Worm (Caenorhabditis elegans) whole organism, mixed stage, embryonic: ENCODE data around the gene T11G6.2.

Experiments
- M03D4.4 ChIP-seq: sonication (generic microtip); optimal IDR thresholded peaks from 2 replicates; lab custom pipeline; 2017; ENCODE audit warnings: mild to moderate bottlenecking, missing genetic modification characterization, missing compliant biosample characterization
- bed-3 ChIP-seq: fragments of 200-800 bp; sonication (Bioruptor generic); optimal IDR thresholded peaks from 3 replicates; lab custom pipeline; 2018; ENCODE audit warnings: mild to moderate bottlenecking, missing genetic modification characterization, moderate library complexity, missing compliant biosample characterization
- blmp-1 ChIP-seq: fragments of 150-350 bp; optimal IDR thresholded peaks from 2 replicates; lab custom pipeline; 2014; ENCODE audit warnings: missing biosample characterization, missing genetic modification characterization
- ceh-39 ChIP-seq: fragments of 150-350 bp; optimal IDR thresholded peaks from 2 replicates; lab custom pipeline; 2014; ENCODE audit warnings: missing biosample characterization, missing genetic modification characterization
- ceh-43 ChIP-seq: fragments of 200-800 bp; sonication (Bioruptor generic); optimal IDR thresholded peaks from 2 replicates; lab custom pipeline; 2018; ENCODE audit warnings: mild to moderate bottlenecking, missing genetic modification characterization, moderate library complexity, missing compliant biosample characterization
- ceh-83 ChIP-seq: fragments of 200-800 bp; sonication (Bioruptor generic); optimal IDR thresholded peaks from 2 replicates; lab custom pipeline; 2018; ENCODE audit warnings: mild to moderate bottlenecking, missing genetic modification characterization, missing compliant biosample characterization
- ces-1 ChIP-seq: fragments of 150-350 bp; optimal IDR thresholded peaks from 2 replicates; lab custom pipeline; 2014; ENCODE audit warnings: missing biosample characterization, missing genetic modification reagents, missing genetic modification characterization
- cnd-1 ChIP-seq: fragments of 200-800 bp; sonication (Bioruptor generic); optimal IDR thresholded peaks from 2 replicates; lab custom pipeline; 2018; ENCODE audit warnings: mild to moderate bottlenecking, missing genetic modification characterization, missing compliant biosample characterization
- drap-1 ChIP-seq: fragments of 200-800 bp; sonication (Bioruptor generic); optimal IDR thresholded peaks from 3 replicates; lab custom pipeline; 2018; ENCODE audit warnings: mild to moderate bottlenecking, missing genetic modification characterization, missing compliant biosample characterization
- elt-1 ChIP-seq: sonication (generic microtip); optimal IDR thresholded peaks from 2 replicates; lab custom pipeline; 2017; ENCODE audit warnings: missing genetic modification characterization, mild to moderate bottlenecking, missing compliant biosample characterization, antibody characterized with exemption, moderate library complexity, borderline replicate concordance; ENCODE audit not compliant: insufficient read depth
- elt-3 ChIP-seq: fragments of 150-350 bp; optimal IDR thresholded peaks from 2 replicates; lab custom pipeline; 2014; ENCODE audit warnings: missing biosample characterization, missing genetic modification characterization
- flh-1 ChIP-seq: fragments of 200-800 bp; sonication (Bioruptor generic); optimal IDR thresholded peaks from 2 replicates; lab custom pipeline; 2018; ENCODE audit warnings: mild to moderate bottlenecking, missing genetic modification characterization, moderate library complexity, missing compliant biosample characterization
- ham-2 ChIP-seq: fragments of 200-800 bp; sonication (Bioruptor generic); optimal IDR thresholded peaks from 2 replicates; lab custom pipeline; 2018; ENCODE audit warnings: mild to moderate bottlenecking, missing genetic modification characterization, missing compliant biosample characterization
- hlh-1 ChIP-seq: fragments of 150-350 bp; optimal IDR thresholded peaks from 2 replicates; lab custom pipeline; 2014; ENCODE audit warnings: missing biosample characterization, missing genetic modification reagents, missing genetic modification characterization
- lin-13 ChIP-seq: fragments of 150-350 bp; optimal IDR thresholded peaks from 2 replicates; lab custom pipeline; 2014; ENCODE audit warnings: missing biosample characterization, missing genetic modification characterization
- lin-32 ChIP-seq: fragments of 200-800 bp; sonication (Bioruptor generic); optimal IDR thresholded peaks from 2 replicates; lab custom pipeline; 2018; ENCODE audit warnings: mild to moderate bottlenecking, missing genetic modification characterization, missing compliant biosample characterization
- lsy-2 ChIP-seq: fragments of 150-350 bp; optimal IDR thresholded peaks from 2 replicates; lab custom pipeline; 2014; ENCODE audit warnings: missing biosample characterization, missing genetic modification characterization
- mab-5 ChIP-seq: fragments of 150-350 bp; optimal IDR thresholded peaks from 2 replicates; lab custom pipeline; 2014; ENCODE audit warnings: missing biosample characterization, missing genetic modification characterization
- mep-1 ChIP-seq: fragments of 150-350 bp; optimal IDR thresholded peaks from 2 replicates; lab custom pipeline; 2017; ENCODE audit warnings: missing biosample characterization, missing genetic modification reagents, missing genetic modification characterization, inconsistent platforms
- mls-2 ChIP-seq: sonication (generic microtip); optimal IDR thresholded peaks from 2 replicates; lab custom pipeline; 2016; ENCODE audit warnings: mild to moderate bottlenecking, missing genetic modification characterization, moderate library complexity, missing compliant biosample characterization
- nhr-12 ChIP-seq: fragments of 150-350 bp; optimal IDR thresholded peaks from 2 replicates; lab custom pipeline; 2014; ENCODE audit warnings: missing biosample characterization, missing genetic modification characterization
- nhr-2 ChIP-seq: fragments of 150-350 bp; optimal IDR thresholded peaks from 2 replicates; lab custom pipeline; 2014; ENCODE audit warnings: missing biosample characterization, missing genetic modification characterization
- nhr-237 ChIP-seq: fragments of 150-350 bp; optimal IDR thresholded peaks from 2 replicates; lab custom pipeline; 2014; ENCODE audit warnings: missing biosample characterization, missing genetic modification characterization
- sem-2 ChIP-seq: fragments of 200-800 bp; sonication (Bioruptor generic); optimal IDR thresholded peaks from 2 replicates; lab custom pipeline; 2018; ENCODE audit warnings: mild to moderate bottlenecking, missing genetic modification characterization, missing compliant biosample characterization
- snpc-4 ChIP-seq: fragments of 150-350 bp; optimal IDR thresholded peaks from 2 replicates; lab custom pipeline; 2014; ENCODE audit warnings: missing biosample characterization, missing genetic modification characterization
- sptf-1 ChIP-seq: sonication (generic microtip); optimal IDR thresholded peaks from 2 replicates; lab custom pipeline; 2017; ENCODE audit warnings: mild to moderate bottlenecking, missing genetic modification characterization, moderate library complexity, missing compliant biosample characterization
- tbx-8 ChIP-seq: fragments of 200-800 bp; sonication (Bioruptor generic); optimal IDR thresholded peaks from 2 replicates; lab custom pipeline; 2018; ENCODE audit warnings: mild to moderate bottlenecking, missing genetic modification characterization, moderate library complexity, missing compliant biosample characterization
- unc-120 ChIP-seq: sonication (generic microtip); optimal IDR thresholded peaks from 2 replicates; lab custom pipeline; 2017; ENCODE audit warnings: missing genetic modification characterization, missing compliant biosample characterization; ENCODE audit not compliant: poor library complexity, severe bottlenecking
- unc-39 ChIP-seq: fragments of 150-350 bp; optimal IDR thresholded peaks from 2 replicates; lab custom pipeline; 2014; ENCODE audit warnings: missing biosample characterization, missing genetic modification characterization
- zip-8 ChIP-seq: fragments of 150-350 bp; optimal IDR thresholded peaks from 2 replicates; lab custom pipeline; 2014; ENCODE audit warnings: missing biosample characterization, missing genetic modification characterization
- ztf-11 ChIP-seq: fragments of 150-350 bp; optimal IDR thresholded peaks from 2 replicates; lab custom pipeline; 2014; ENCODE audit warnings: missing biosample characterization, missing genetic modification characterization

Gene T11G6.2

ce11 chrIV:10851136-10851535 lies 7.2 kb downstream of the T11G6.2 start:
- TF ChIP-seq hlh-1 (tag; lab: Kevin White, UChicago) (no peak), nhr-2 (tag; lab: Kevin White, UChicago) (no peak)

ce11 chrIV:10842705-10843364 lies 15.5 kb downstream of the T11G6.2 start, which contains the start of gene T11G6.5:
Gene T11G6.5, minus strand, starts transcription at chrIV:10842755.
- TF ChIP-seq unc-39 (no peak), lsy-2 (tag; lab: Kevin White, UChicago) (peak; percentile 93), ztf-11 (tag; lab: Kevin White, UChicago) (no peak), mab-5 (no peak), lin-13 (tag; lab: Kevin White, UChicago) (no peak)

- TF ChIP-seq unc-39 (no peak), ces-1 (no peak), mep-1 (no peak), ceh-43 (GFP tag; lab: Kevin White, UChicago) (no peak), lin-32 (GFP tag; lab: Kevin White, UChicago) (no peak), ceh-39 (no peak), cnd-1 (tag; lab: Kevin White, UChicago) (no peak), lsy-2 (tag; lab: Kevin White, UChicago) (no peak), zip-8 (no peak), bed-3 (GFP tag; lab: Kevin White, UChicago) (no peak), elt-1 (tag; lab: Kevin White, UChicago) (no peak), hlh-1 (tag; lab: Kevin White, UChicago) (no peak), sptf-1 (no peak), sem-2 (GFP tag; lab: Kevin White, UChicago) (no peak), M03D4.4 (tag; lab: Kevin White, UChicago) (no peak), tbx-8 (GFP tag; lab: Kevin White, UChicago) (no peak), mls-2 (tag; lab: Kevin White, UChicago) (no peak), nhr-237 (tag; lab: Kevin White, UChicago) (no peak), unc-120 (tag; lab: Kevin White, UChicago) (no peak)
Observed at ce11 chrIV:10842232-10842631, 16.1 kb downstream of the T11G6.2 start.

ce11 chrIV:10832148-10832547 lies 26.1 kb downstream of the T11G6.2 start, which contains the start of gene best-15:
Gene best-15, minus strand, starts transcription at chrIV:10832248.
- no peak for TF ChIP-seq mep-1
- TF ChIP-seq blmp-1 (tag; lab: Kevin White, UChicago) = no peak
- no peak for TF ChIP-seq sptf-1
- TF ChIP-seq tbx-8 (GFP tag; lab: Kevin White, UChicago) = no peak
- TF ChIP-seq nhr-237 (tag; lab: Kevin White, UChicago) = no peak
- TF ChIP-seq lsy-2 (tag; lab: Kevin White, UChicago) = no peak
- no peak for TF ChIP-seq flh-1 (GFP tag; lab: Kevin White, UChicago)
- no peak for TF ChIP-seq lin-32 (GFP tag; lab: Kevin White, UChicago)
- TF ChIP-seq ceh-83 (GFP tag; lab: Kevin White, UChicago) = no peak
- no peak for TF ChIP-seq mab-5
- TF ChIP-seq ztf-11 (tag; lab: Kevin White, UChicago) = no peak
- no peak for TF ChIP-seq sem-2 (GFP tag; lab: Kevin White, UChicago)
- no peak for TF ChIP-seq unc-120 (tag; lab: Kevin White, UChicago)

ce11 chrIV:10828049-10828448 lies 30.2 kb downstream of the T11G6.2 start, which contains the start of gene npax-3:
Gene npax-3, minus strand, starts transcription at chrIV:10828149.
- TF ChIP-seq elt-3 (tag; lab: Kevin White, UChicago) = no peak
- TF ChIP-seq lin-32 (GFP tag; lab: Kevin White, UChicago) = no peak
- TF ChIP-seq mls-2 (tag; lab: Kevin White, UChicago) = no peak
- TF ChIP-seq ztf-11 (tag; lab: Kevin White, UChicago) = no peak
- no peak for TF ChIP-seq cnd-1 (tag; lab: Kevin White, UChicago)
- TF ChIP-seq elt-1 (tag; lab: Kevin White, UChicago) = no peak
- TF ChIP-seq nhr-12 = no peak
- TF ChIP-seq zip-8 = no peak
- no peak for TF ChIP-seq ceh-39
- no peak for TF ChIP-seq unc-39
- TF ChIP-seq sptf-1 = no peak
- TF ChIP-seq snpc-4 = no peak
- no peak for TF ChIP-seq nhr-2 (tag; lab: Kevin White, UChicago)
- TF ChIP-seq M03D4.4 (tag; lab: Kevin White, UChicago) = no peak
- TF ChIP-seq nhr-237 (tag; lab: Kevin White, UChicago) = no peak
- TF ChIP-seq blmp-1 (tag; lab: Kevin White, UChicago) = no peak
- no peak for TF ChIP-seq ham-2 (GFP tag; lab: Kevin White, UChicago)
- no peak for TF ChIP-seq sem-2 (GFP tag; lab: Kevin White, UChicago)
- TF ChIP-seq drap-1 (GFP tag; lab: Kevin White, UChicago) = no peak
